Worm (Caenorhabditis elegans) whole organism, L2 larva: Measurements from ENCODE around the gene B0336.7.

ENCODE experiments used
- C34F6.9 ChIP-seq: fragments of 150-350 bp; optimal IDR thresholded peaks from 2 replicates; lab custom pipeline; 2014; ENCODE audit warnings: missing biosample characterization, missing genetic modification characterization
- F13H6.1 ChIP-seq: sonication (generic microtip); optimal IDR thresholded peaks from 2 replicates; lab custom pipeline; 2016; ENCODE audit warnings: missing genetic modification characterization, missing compliant biosample characterization
- ZK546.5 ChIP-seq: sonication (generic microtip); optimal IDR thresholded peaks from 2 replicates; lab custom pipeline; 2017; ENCODE audit warnings: missing biosample characterization, missing genetic modification characterization
- aly-2 ChIP-seq: fragments of 150-350 bp; optimal IDR thresholded peaks from 2 replicates; lab custom pipeline; 2014; ENCODE audit warnings: missing biosample characterization, missing genetic modification characterization
- ama-1 ChIP-seq: fragments of 150-350 bp; optimal IDR thresholded peaks from 2 replicates; lab custom pipeline; 2018; ENCODE audit warnings: inconsistent platforms
- ceh-82 ChIP-seq: fragments of 150-350 bp; optimal IDR thresholded peaks from 2 replicates; lab custom pipeline; 2014; ENCODE audit warnings: missing biosample characterization, missing genetic modification characterization
- crh-2 ChIP-seq: sonication (generic microtip); optimal IDR thresholded peaks from 2 replicates; lab custom pipeline; 2017; ENCODE audit warnings: missing biosample characterization, missing genetic modification characterization
- dmd-4 ChIP-seq: sonication (generic microtip); optimal IDR thresholded peaks from 2 replicates; lab custom pipeline; 2017; ENCODE audit warnings: missing biosample characterization, missing genetic modification characterization
- elt-3 ChIP-seq: sonication (generic microtip); optimal IDR thresholded peaks from 2 replicates; lab custom pipeline; 2017; ENCODE audit warnings: missing biosample characterization, missing genetic modification characterization
- fos-1 ChIP-seq: fragments of 150-350 bp; optimal IDR thresholded peaks from 2 replicates; lab custom pipeline; 2014; ENCODE audit warnings: missing biosample characterization, missing genetic modification characterization
- gmeb-1 ChIP-seq: fragments of 150-350 bp; optimal IDR thresholded peaks from 2 replicates; lab custom pipeline; 2014; ENCODE audit warnings: missing biosample characterization, missing genetic modification characterization
- lin-39 ChIP-seq: fragments of 150-350 bp; optimal IDR thresholded peaks from 2 replicates; lab custom pipeline; 2014; ENCODE audit warnings: missing biosample characterization, missing genetic modification reagents, missing genetic modification characterization
- nhr-10 ChIP-seq: sonication (generic microtip); optimal IDR thresholded peaks from 2 replicates; lab custom pipeline; 2017; ENCODE audit warnings: missing biosample characterization, missing genetic modification characterization
- nhr-11 ChIP-seq: fragments of 150-350 bp; optimal IDR thresholded peaks from 2 replicates; lab custom pipeline; 2014; ENCODE audit warnings: missing biosample characterization, missing genetic modification characterization
- nhr-21 ChIP-seq: fragments of 150-350 bp; optimal IDR thresholded peaks from 2 replicates; lab custom pipeline; 2014; ENCODE audit warnings: missing biosample characterization, missing genetic modification characterization
- nhr-23 ChIP-seq: fragments of 150-350 bp; optimal IDR thresholded peaks from 2 replicates; lab custom pipeline; 2014; ENCODE audit warnings: missing biosample characterization, missing genetic modification reagents, missing genetic modification characterization
- nhr-237 ChIP-seq: fragments of 150-350 bp; optimal IDR thresholded peaks from 2 replicates; lab custom pipeline; 2014; ENCODE audit warnings: missing biosample characterization, missing genetic modification characterization
- nhr-6 ChIP-seq: fragments of 150-350 bp; optimal IDR thresholded peaks from 2 replicates; lab custom pipeline; 2014; ENCODE audit warnings: missing biosample characterization, missing genetic modification characterization
- nhr-77 ChIP-seq: fragments of 150-350 bp; optimal IDR thresholded peaks from 2 replicates; lab custom pipeline; 2014; ENCODE audit warnings: missing biosample characterization, missing genetic modification characterization
- sem-4 ChIP-seq: fragments of 150-350 bp; optimal IDR thresholded peaks from 2 replicates; lab custom pipeline; 2014; ENCODE audit warnings: missing biosample characterization, missing genetic modification reagents, missing genetic modification characterization
- skn-1 ChIP-seq: sonication (generic microtip); optimal IDR thresholded peaks from 2 replicates; lab custom pipeline; 2017; ENCODE audit warnings: missing biosample characterization, missing genetic modification characterization
- sma-9 ChIP-seq, 2 experiments: fragments of 150-350 bp in 1 of 2; sonication (generic microtip) in 1 of 2; optimal IDR thresholded peaks; 2 replicates each; lab custom pipeline; 2014 to 2016; ENCODE audit warnings: missing genetic modification characterization in 2 of 2, mild to moderate bottlenecking in 1 of 2, missing biosample characterization in 1 of 2, missing compliant biosample characterization in 1 of 2, missing genetic modification reagents in 1 of 2, moderate library complexity in 1 of 2
- zag-1 ChIP-seq: fragments of 150-350 bp; optimal IDR thresholded peaks from 2 replicates; lab custom pipeline; 2014; ENCODE audit warnings: missing biosample characterization, missing genetic modification characterization
- ztf-1 ChIP-seq: fragments of 200-800 bp; sonication (Bioruptor generic); conservative IDR thresholded peaks from 2 replicates; pipeline ENCODE4 v1.3.6; 2022; ENCODE audit warnings: missing genetic modification characterization, missing compliant biosample characterization

B0336.7 gene

ce11 chrIII:5697266-5697665, at the start of gene B0336.7:
Gene B0336.7, minus strand, starts transcription at chrIII:5697366.
- TF ChIP-seq dmd-4 (tag; lab: Kevin White, UChicago) (no peak), elt-3 (tag; lab: Kevin White, UChicago) (no peak), gmeb-1 (tag; lab: Kevin White, UChicago) (no peak)

ce11 chrIII:5744579-5744978, 47.4 kb upstream of the B0336.7 start, which contains the start of gene B0244.5:
Gene B0244.5, plus strand, starts transcription at chrIII:5744879.
- TF ChIP-seq sem-4 (tag; lab: Kevin White, UChicago) (no peak), fos-1 (peak; percentile 4)

- no peak for TF ChIP-seq nhr-21 (tag; lab: Kevin White, UChicago)
Measured at ce11 chrIII:5743084-5743483, 45.9 kb upstream of the B0336.7 start, which contains the start of gene B0244.15. Gene B0244.15, plus strand, starts transcription at chrIII:5743384.

- no peak for TF ChIP-seq gmeb-1 (tag; lab: Kevin White, UChicago)
- no peak for TF ChIP-seq sma-9 (GFP tag; optimal IDR thresholded peaks at IDR 0.05; lab: Kevin White, UChicago)
- no peak for TF ChIP-seq sma-9 (tag; optimal IDR thresholded peaks at IDR 0.05; lab: Kevin White, UChicago)
- TF ChIP-seq F13H6.1 (tag; lab: Kevin White, UChicago): no peak
- no peak for TF ChIP-seq nhr-23 (tag; lab: Kevin White, UChicago)
- TF ChIP-seq lin-39: no peak
- TF ChIP-seq nhr-6 (tag; lab: Kevin White, UChicago): no peak
- no peak for TF ChIP-seq ZK546.5 (tag; lab: Kevin White, UChicago)
- TF ChIP-seq skn-1 (tag; lab: Kevin White, UChicago): no peak
- TF ChIP-seq ceh-82: no peak
- no peak for TF ChIP-seq ztf-1 (GFP tag; lab: Robert Waterston, UW)
- no peak for TF ChIP-seq nhr-10
- TF ChIP-seq ama-1 (lab: Kevin White, UChicago): no peak
- TF ChIP-seq nhr-237 (tag; lab: Kevin White, UChicago): no peak
- no peak for TF ChIP-seq C34F6.9 (tag; lab: Kevin White, UChicago)
Measured at ce11 chrIII:5740666-5741065, 43.5 kb upstream of the B0336.7 start, which contains the start of gene B0244.16. Gene B0244.16, plus strand, starts transcription at chrIII:5740966.

ce11 chrIII:5737708-5738107, 40.5 kb upstream of the B0336.7 start, which contains the start of gene B0244.6:
Gene B0244.6, plus strand, starts transcription at chrIII:5738008.
- TF ChIP-seq zag-1 (tag; lab: Kevin White, UChicago) (no peak), nhr-23 (tag; lab: Kevin White, UChicago) (no peak), ztf-1 (GFP tag; lab: Robert Waterston, UW) (no peak), fos-1 (no peak), sem-4 (tag; lab: Kevin White, UChicago) (no peak)

ce11 chrIII:5734905-5735304, 37.7 kb upstream of the B0336.7 start, which contains the start of gene B0244.10:
Gene B0244.10, plus strand, starts transcription at chrIII:5735158.
- peak; percentile 2 for TF ChIP-seq gmeb-1 (tag; lab: Kevin White, UChicago)
- no peak for TF ChIP-seq nhr-77
- TF ChIP-seq crh-2 (tag; lab: Kevin White, UChicago): peak; percentile 34
- TF ChIP-seq fos-1: peak; percentile 98
- TF ChIP-seq, all 48 proteins: peak for 3

- TF ChIP-seq sma-9 (GFP tag; optimal IDR thresholded peaks at IDR 0.05; lab: Kevin White, UChicago): no peak
- TF ChIP-seq sma-9 (tag; optimal IDR thresholded peaks at IDR 0.05; lab: Kevin White, UChicago): no peak
Measured at ce11 chrIII:5734328-5734727, 37.2 kb upstream of the B0336.7 start.

- TF ChIP-seq fos-1: peak; percentile 73
- TF ChIP-seq nhr-11: no peak
- no peak for TF ChIP-seq aly-2 (tag; lab: Kevin White, UChicago)
- no peak for TF ChIP-seq ama-1 (lab: Kevin White, UChicago)
- no peak for TF ChIP-seq zag-1 (tag; lab: Kevin White, UChicago)
- no peak for TF ChIP-seq ceh-82
Measured at ce11 chrIII:5732925-5733324, 35.8 kb upstream of the B0336.7 start, which contains the start of gene B0244.17. Gene B0244.17, plus strand, starts transcription at chrIII:5733225.
